Worm (Caenorhabditis elegans) whole organism, L1 larva: ENCODE measurements around the gene srh-265.

Source experiments
- lsy-2 ChIP-seq, 2 experiments: fragments of 150-350 bp; optimal IDR thresholded peaks; 2 replicates each; lab custom pipeline; 2014; ENCODE audit warnings: missing biosample characterization in 2 of 2, missing genetic modification characterization in 2 of 2
- sox-4 ChIP-seq: sonication (generic microtip); optimal IDR thresholded peaks from 2 replicates; lab custom pipeline; 2016; ENCODE audit warnings: missing genetic modification characterization, missing compliant biosample characterization

DNA sequence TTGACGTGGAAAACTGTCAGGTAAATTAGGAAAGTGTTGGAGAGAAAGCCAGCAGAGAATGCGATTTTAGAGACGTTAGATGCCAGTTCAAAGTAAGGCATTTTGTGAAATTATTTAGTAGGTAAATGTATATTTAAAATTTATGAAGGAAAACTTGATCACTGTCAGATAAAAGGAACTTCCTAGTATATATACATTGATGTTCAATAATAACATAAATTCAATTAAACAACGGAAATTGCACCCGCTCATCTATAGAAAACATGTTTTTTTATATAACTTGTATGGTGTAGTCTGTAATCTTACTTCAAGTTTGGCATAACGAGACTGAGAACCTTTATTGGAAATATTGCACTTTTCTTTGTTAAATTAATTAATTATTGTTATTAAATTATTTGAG lies 43.0 kb downstream of the srh-265 start, which contains the start of gene str-71:
- TF ChIP-seq sox-4 (tag; lab: Kevin White, UChicago) (no peak), lsy-2 (tag; optimal IDR thresholded peaks at IDR 0.05; lab: Kevin White, UChicago) (no peak)
